Worm (Caenorhabditis elegans) whole organism, midembryonic: ENCODE measurements around the gene egl-21.

ENCODE experiments used
- T22C8.4 ChIP-seq: fragments of 200-800 bp; sonication (Bioruptor generic); IDR thresholded peaks from 2 replicates; pipeline ENCODE4 v1.3.6; 2022; ENCODE audit warnings: missing genetic modification characterization, missing compliant biosample characterization
- cog-1 ChIP-seq: sonication (generic microtip); optimal IDR thresholded peaks from 2 replicates; lab custom pipeline; 2016; ENCODE audit warnings: missing genetic modification characterization, missing compliant biosample characterization
- flt-1 ChIP-seq: fragments of 200-800 bp; sonication (Bioruptor generic); IDR thresholded peaks from 2 replicates; pipeline ENCODE4 v1.3.6; 2022; ENCODE audit warnings: missing genetic modification characterization, missing compliant biosample characterization
- klf-2 ChIP-seq: fragments of 200-800 bp; sonication (Bioruptor generic); conservative IDR thresholded peaks from 2 replicates; pipeline ENCODE4 v1.3.6; 2022; ENCODE audit warnings: missing genetic modification reagents, missing genetic modification characterization, missing compliant biosample characterization
- med-1 ChIP-seq: sonication (generic microtip); optimal IDR thresholded peaks from 2 replicates; lab custom pipeline; 2017; ENCODE audit warnings: missing genetic modification characterization, mild to moderate bottlenecking, missing compliant biosample characterization, antibody characterized with exemption, missing genetic modification reagents; ENCODE audit not compliant: insufficient read depth
- ref-1 ChIP-seq: fragments of 200-800 bp; sonication (Bioruptor generic); conservative IDR thresholded peaks from 2 replicates; pipeline ENCODE4 v1.3.6; 2022; ENCODE audit warnings: missing genetic modification reagents, missing genetic modification characterization, missing compliant biosample characterization
- tab-1 ChIP-seq: fragments of 200-800 bp; sonication (Bioruptor generic); IDR thresholded peaks from 2 replicates; pipeline ENCODE4 v1.3.6; 2022; ENCODE audit warnings: missing genetic modification characterization, missing compliant biosample characterization
- ztf-23 ChIP-seq: fragments of 200-800 bp; sonication (Bioruptor generic); IDR thresholded peaks from 2 replicates; pipeline ENCODE4 v1.3.6; 2022; ENCODE audit warnings: missing genetic modification reagents, missing genetic modification characterization, missing compliant biosample characterization
- ztf-29 ChIP-seq: fragments of 200-800 bp; sonication (Bioruptor generic); IDR thresholded peaks from 2 replicates; pipeline ENCODE4 v1.3.6; 2022; ENCODE audit warnings: missing genetic modification reagents, missing genetic modification characterization, missing compliant biosample characterization

The egl-21 gene

DNA sequence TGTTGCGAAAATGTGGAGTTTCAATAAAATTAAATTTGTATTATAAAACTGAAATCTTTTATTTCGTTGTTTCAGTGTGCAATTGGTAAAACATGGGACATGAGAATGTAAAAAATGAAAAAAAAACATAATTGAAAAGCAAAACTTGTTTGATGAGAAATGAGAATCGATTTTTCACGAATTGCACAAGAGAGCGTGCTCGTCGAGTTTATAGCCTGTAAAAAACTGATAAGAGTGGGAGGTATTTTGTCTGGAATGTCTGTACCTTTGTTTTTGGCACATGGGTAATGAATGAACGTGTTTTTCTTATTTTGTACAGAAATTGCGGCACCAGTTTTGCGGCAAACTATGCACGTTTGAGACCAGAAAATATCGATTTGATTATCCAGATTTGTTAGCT lies 941 bp upstream of the egl-21 start:
- no peak for TF ChIP-seq T22C8.4 (GFP tag; lab: Robert Waterston, UW)
- no peak for TF ChIP-seq ref-1
- TF ChIP-seq flt-1 (GFP tag; lab: Robert Waterston, UW), result no peak
- TF ChIP-seq ztf-23 (GFP tag; lab: Robert Waterston, UW), result no peak
- TF ChIP-seq med-1 (GFP tag; lab: Kevin White, UChicago), result no peak
- TF ChIP-seq cog-1, result no peak
- no peak for TF ChIP-seq tab-1 (GFP tag; lab: Robert Waterston, UW)
- TF ChIP-seq ztf-29 (GFP tag; lab: Robert Waterston, UW), result no peak
- TF ChIP-seq klf-2 (GFP tag; lab: Robert Waterston, UW), result no peak

DNA sequence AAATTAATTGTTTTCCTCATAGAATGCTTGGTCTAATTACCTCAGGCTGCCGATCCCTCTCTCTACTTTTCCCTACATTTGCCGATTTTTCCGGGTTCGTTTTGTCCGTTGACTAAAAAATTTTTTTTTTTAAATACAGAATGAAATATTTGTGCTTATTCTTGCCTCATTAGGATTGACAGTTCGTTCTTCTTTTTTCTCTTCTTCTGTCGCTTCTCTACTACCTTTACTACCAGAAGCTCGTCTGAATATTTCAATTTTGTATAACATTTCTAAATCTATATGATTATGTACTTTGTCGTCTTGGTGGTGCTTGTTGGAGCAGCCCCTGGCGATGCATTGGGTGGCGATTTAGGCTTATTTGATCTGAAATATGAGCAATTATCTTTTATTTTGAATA lies 6.4 kb downstream of the egl-21 start:
- TF ChIP-seq ref-1, result no peak

DNA sequence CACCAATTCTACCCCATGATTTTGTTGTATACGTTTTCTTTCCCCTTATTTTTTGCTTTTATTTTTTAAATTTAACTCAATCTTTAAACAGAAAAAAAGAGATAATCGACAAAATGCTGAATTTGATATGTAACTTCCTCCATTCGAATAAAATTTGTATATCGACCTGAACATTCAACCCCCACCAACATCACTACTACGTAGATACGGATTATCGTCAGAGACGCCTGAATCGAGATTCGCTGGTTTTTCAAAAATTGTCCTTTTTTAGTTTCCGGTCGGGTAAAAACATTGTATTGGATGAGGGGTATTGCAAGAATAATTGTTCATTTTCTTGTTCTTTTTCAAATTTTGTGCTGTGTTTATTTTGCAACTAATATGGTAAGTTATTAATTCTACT lies 9.2 kb downstream of the egl-21 start, which contains the start of gene bgnt-1.1:
TSS of gene bgnt-1.1 (plus strand) at position 301 of the 400 bp plus-strand sequence.
- TF ChIP-seq cog-1, result no peak
- TF ChIP-seq tab-1 (GFP tag; lab: Robert Waterston, UW), result no peak
- TF ChIP-seq T22C8.4 (GFP tag; lab: Robert Waterston, UW), result no peak
- no peak for TF ChIP-seq flt-1 (GFP tag; lab: Robert Waterston, UW)
- no peak for TF ChIP-seq ref-1

DNA sequence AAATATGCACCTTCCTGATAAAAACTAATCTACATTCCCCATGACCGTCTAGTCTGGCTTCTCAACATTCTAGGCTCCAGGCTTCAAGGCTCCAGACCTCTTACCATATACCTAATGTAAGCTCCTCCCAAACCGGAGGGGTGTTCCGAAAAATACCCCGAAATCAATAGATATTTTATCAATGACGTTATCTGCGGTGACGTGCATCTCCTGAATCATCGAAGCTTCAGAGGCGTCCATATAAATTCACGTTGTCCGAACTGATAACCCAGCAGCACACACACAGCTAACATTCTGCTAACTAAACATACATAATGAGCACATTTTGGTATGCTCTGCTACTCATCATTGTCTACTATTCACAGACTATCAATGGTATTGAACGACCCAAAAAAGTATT lies 12.2 kb downstream of the egl-21 start, which contains the start of gene ugt-44:
TSS of gene ugt-44 (plus strand) at position 248 of the 400 bp plus-strand sequence.
- TF ChIP-seq cog-1 (no peak), ztf-29 (GFP tag; lab: Robert Waterston, UW) (no peak), ref-1 (no peak), klf-2 (GFP tag; lab: Robert Waterston, UW) (no peak), flt-1 (GFP tag; lab: Robert Waterston, UW) (no peak), T22C8.4 (GFP tag; lab: Robert Waterston, UW) (no peak), tab-1 (GFP tag; lab: Robert Waterston, UW) (no peak), med-1 (GFP tag; lab: Kevin White, UChicago) (no peak), ztf-23 (GFP tag; lab: Robert Waterston, UW) (no peak)

DNA sequence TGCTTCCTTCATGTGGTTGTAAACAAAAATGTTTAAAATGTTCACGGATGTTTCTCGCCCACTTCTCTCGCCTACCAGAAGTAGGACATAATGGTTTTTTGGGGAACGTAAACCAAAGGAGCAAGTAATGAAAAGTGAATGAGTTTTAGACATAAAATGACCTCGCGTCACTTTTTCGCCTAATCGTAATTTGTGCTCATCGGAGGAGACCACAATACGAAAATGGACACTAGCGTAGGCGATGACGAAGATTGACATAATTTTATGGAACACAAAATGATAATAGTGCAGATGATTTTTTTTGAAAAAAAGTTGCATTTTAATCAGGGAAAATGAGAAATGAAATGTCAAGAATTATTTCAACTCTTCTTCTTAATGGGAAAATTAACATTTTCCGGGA lies 13.0 kb downstream of the egl-21 start:
- TF ChIP-seq klf-2 (GFP tag; lab: Robert Waterston, UW), result no peak
- TF ChIP-seq flt-1 (GFP tag; lab: Robert Waterston, UW), result no peak
- TF ChIP-seq cog-1, result no peak
- no peak for TF ChIP-seq T22C8.4 (GFP tag; lab: Robert Waterston, UW)
- TF ChIP-seq med-1 (GFP tag; lab: Kevin White, UChicago), result no peak
- TF ChIP-seq ztf-23 (GFP tag; lab: Robert Waterston, UW), result no peak
- no peak for TF ChIP-seq ref-1
- TF ChIP-seq tab-1 (GFP tag; lab: Robert Waterston, UW), result no peak
- no peak for TF ChIP-seq ztf-29 (GFP tag; lab: Robert Waterston, UW)

DNA sequence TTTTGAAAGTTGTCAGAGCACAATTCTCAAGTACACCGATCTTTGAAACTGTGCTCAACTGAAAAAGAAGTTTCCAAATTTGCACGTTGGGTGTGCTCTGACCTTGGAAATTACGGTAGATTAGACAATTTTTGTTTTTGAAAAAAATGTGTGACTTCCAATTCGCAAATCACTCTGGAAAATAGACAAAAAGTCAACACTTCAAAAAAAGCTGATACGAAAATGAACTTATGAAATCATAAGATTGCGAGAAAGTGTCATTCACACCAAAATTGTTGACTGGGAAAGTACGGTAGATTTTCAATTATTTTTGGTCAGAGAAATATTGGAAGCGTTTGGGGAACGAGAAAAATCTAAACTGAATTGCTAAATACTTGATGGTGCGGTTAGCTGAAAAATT lies 14.3 kb downstream of the egl-21 start:
- no peak for TF ChIP-seq ref-1
- no peak for TF ChIP-seq tab-1 (GFP tag; lab: Robert Waterston, UW)
- no peak for TF ChIP-seq klf-2 (GFP tag; lab: Robert Waterston, UW)
- TF ChIP-seq ztf-29 (GFP tag; lab: Robert Waterston, UW), result no peak
- no peak for TF ChIP-seq ztf-23 (GFP tag; lab: Robert Waterston, UW)
- no peak for TF ChIP-seq cog-1
- no peak for TF ChIP-seq flt-1 (GFP tag; lab: Robert Waterston, UW)
- no peak for TF ChIP-seq T22C8.4 (GFP tag; lab: Robert Waterston, UW)
- no peak for TF ChIP-seq med-1 (GFP tag; lab: Kevin White, UChicago)

DNA sequence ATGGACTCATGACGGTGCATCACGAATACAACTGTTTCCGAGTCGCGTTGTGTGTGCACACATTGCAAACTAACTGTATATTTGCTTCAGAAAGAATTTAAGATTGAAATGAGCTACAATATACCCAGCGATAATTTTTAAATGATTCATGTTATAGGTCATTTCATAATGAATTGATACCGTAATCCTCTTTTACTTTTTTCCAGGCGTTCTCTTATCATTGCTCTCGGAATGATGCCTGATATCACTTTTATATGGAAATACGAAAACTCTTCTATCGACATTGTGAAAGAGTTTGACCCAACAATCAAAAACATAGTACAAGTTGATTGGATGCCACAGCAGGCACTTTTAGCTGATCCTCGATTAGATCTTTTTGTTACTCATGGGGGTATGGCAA lies 15.2 kb downstream of the egl-21 start:
- no peak for TF ChIP-seq med-1 (GFP tag; lab: Kevin White, UChicago)
- no peak for TF ChIP-seq ref-1
- no peak for TF ChIP-seq ztf-23 (GFP tag; lab: Robert Waterston, UW)
- no peak for TF ChIP-seq klf-2 (GFP tag; lab: Robert Waterston, UW)
- no peak for TF ChIP-seq tab-1 (GFP tag; lab: Robert Waterston, UW)
- no peak for TF ChIP-seq T22C8.4 (GFP tag; lab: Robert Waterston, UW)
- no peak for TF ChIP-seq flt-1 (GFP tag; lab: Robert Waterston, UW)
- no peak for TF ChIP-seq ztf-29 (GFP tag; lab: Robert Waterston, UW)
- TF ChIP-seq cog-1, result no peak

DNA sequence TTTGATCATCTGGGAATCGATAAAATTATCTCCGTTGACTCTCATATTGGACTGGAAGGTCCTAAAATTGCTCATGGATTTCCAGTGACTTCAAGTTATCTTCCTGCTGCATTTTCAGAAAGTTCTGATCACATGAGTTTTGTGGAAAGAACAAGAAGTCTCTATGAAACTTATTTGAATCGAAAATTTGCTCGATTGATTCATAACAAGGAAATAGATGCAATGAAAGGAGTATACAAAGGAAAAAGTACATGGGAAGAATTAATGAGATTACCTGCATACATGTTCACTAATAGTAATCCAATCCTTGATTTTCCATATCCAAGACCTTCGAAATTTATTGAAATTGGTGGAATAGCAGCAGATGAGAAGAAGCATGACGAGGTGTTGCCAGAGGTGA lies 15.9 kb downstream of the egl-21 start:
- TF ChIP-seq ref-1, result no peak
- TF ChIP-seq ztf-29 (GFP tag; lab: Robert Waterston, UW), result no peak
- no peak for TF ChIP-seq med-1 (GFP tag; lab: Kevin White, UChicago)
- no peak for TF ChIP-seq flt-1 (GFP tag; lab: Robert Waterston, UW)
- TF ChIP-seq ztf-23 (GFP tag; lab: Robert Waterston, UW), result no peak

DNA sequence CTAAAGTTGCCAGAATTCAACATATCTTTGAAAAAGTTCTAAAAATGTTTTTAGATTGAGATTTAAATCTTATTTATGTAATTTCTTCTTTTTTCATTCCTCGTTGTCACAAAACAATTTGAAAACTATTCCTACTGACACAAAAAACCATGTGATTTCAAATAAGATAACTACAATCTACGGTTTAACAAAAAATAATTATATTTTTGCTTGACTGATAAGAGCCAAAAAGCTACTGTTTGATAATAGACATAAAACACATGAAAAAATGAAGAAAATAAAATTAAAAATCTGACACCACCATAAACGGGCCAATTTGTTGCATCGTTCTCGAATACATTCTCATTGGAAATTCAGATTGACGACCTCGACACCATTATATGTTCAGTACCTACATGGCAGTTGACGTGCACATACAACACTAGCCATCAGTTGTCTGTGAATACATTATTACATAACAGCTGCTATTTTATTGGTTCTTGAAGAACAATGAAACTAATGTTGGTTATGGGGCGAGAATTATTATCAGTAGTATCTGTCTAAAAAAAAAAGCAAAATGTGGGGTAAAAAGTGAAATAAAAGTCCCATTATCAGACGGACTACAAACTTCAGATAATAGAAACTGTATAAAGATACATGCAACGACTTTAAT lies 17.5 kb downstream of the egl-21 start, which contains the start of gene ugt-43:
TSS of gene ugt-43 (plus strand) at position 602 of the 652 bp plus-strand sequence.
- TF ChIP-seq T22C8.4 (GFP tag; lab: Robert Waterston, UW) (no peak), ztf-23 (GFP tag; lab: Robert Waterston, UW) (no peak), cog-1 (no peak), tab-1 (GFP tag; lab: Robert Waterston, UW) (no peak), ref-1 (no peak), klf-2 (GFP tag; lab: Robert Waterston, UW) (no peak), med-1 (GFP tag; lab: Kevin White, UChicago) (no peak), ztf-29 (GFP tag; lab: Robert Waterston, UW) (no peak), flt-1 (GFP tag; lab: Robert Waterston, UW) (no peak)

DNA sequence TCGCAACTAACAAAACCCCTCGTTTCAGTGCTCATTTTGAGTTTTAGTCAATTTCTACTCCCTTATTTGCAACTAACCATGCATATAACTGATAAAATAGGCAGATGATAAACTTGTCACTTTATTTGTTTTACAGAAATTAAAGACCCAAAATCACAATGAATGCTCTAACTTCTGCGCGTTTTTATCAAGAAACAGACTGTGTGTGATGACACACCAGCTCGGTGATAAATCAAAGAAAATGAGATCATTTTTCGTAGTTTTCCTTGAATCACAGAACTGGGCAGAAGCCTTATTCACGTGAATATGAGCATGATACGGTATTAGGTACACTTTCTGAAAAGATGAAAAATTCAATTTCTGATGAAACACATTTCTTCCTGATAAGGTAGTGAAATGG lies 18.5 kb downstream of the egl-21 start:
- TF ChIP-seq ztf-29 (GFP tag; lab: Robert Waterston, UW) (no peak), med-1 (GFP tag; lab: Kevin White, UChicago) (no peak), ztf-23 (GFP tag; lab: Robert Waterston, UW) (no peak), tab-1 (GFP tag; lab: Robert Waterston, UW) (no peak), flt-1 (GFP tag; lab: Robert Waterston, UW) (no peak), ref-1 (no peak), cog-1 (no peak)
